Worm (Caenorhabditis elegans) whole organism, L4 larva: ENCODE measurements around the gene unc-10.
A peak's percentile ranks its signal among the peaks of the same experiment; 100 is the strongest.

Experiments used
- D1046.2 ChIP-seq: fragments of 200-800 bp; sonication (Bioruptor generic); IDR thresholded peaks from 2 replicates; pipeline ENCODE4 v1.3.6; 2022; ENCODE audit warnings: missing genetic modification characterization, missing compliant biosample characterization
- F10B5.3 ChIP-seq: sonication (generic microtip); optimal IDR thresholded peaks from 2 replicates; lab custom pipeline; 2016; ENCODE audit warnings: mild to moderate bottlenecking, missing genetic modification characterization, missing compliant biosample characterization
- F49E8.2 ChIP-seq: sonication (generic microtip); optimal IDR thresholded peaks from 2 replicates; lab custom pipeline; 2016; ENCODE audit warnings: missing compliant biosample characterization, mild to moderate bottlenecking, missing genetic modification characterization, borderline replicate concordance
- T20F7.1 ChIP-seq: fragments of 200-800 bp; sonication (Bioruptor generic); optimal IDR thresholded peaks from 2 replicates; lab custom pipeline; 2018; ENCODE audit warnings: mild to moderate bottlenecking, missing genetic modification characterization, missing compliant biosample characterization
- T26A8.4 ChIP-seq: fragments of 200-800 bp; sonication (Bioruptor generic); IDR thresholded peaks from 2 replicates; pipeline ENCODE4 v1.3.6; 2022; ENCODE audit warnings: missing genetic modification characterization, missing compliant biosample characterization
- aha-1 ChIP-seq: fragments of 150-350 bp; peaks from one replicate; lab custom pipeline; 2014; ENCODE audit warnings: missing biosample characterization, missing genetic modification characterization
- ama-1 ChIP-seq: fragments of 150-350 bp; optimal IDR thresholded peaks from 2 replicates; lab custom pipeline; 2014; ENCODE audit warnings: inconsistent platforms, mixed read lengths
- ceh-44 ChIP-seq: fragments of 200-800 bp; sonication (Bioruptor generic); IDR thresholded peaks from 2 replicates; pipeline ENCODE4 v1.3.6; 2022; ENCODE audit warnings: missing genetic modification reagents, missing genetic modification characterization, missing compliant biosample characterization
- ceh-62 ChIP-seq: sonication (generic microtip); optimal IDR thresholded peaks from 2 replicates; lab custom pipeline; 2017; ENCODE audit warnings: missing biosample characterization, missing genetic modification characterization
- daf-16 ChIP-seq, 3 experiments: sonication (generic microtip); optimal IDR thresholded peaks; 2 replicates each; lab custom pipeline; 2016 to 2017; ENCODE audit warnings: missing genetic modification characterization in 3 of 3, missing genetic modification reagents in 3 of 3, mild to moderate bottlenecking in 2 of 3, missing compliant biosample characterization in 2 of 3, missing biosample characterization in 1 of 3, moderate library complexity in 1 of 3
- dmd-6 ChIP-seq: fragments of 200-800 bp; sonication (Bioruptor generic); IDR thresholded peaks from 2 replicates; pipeline ENCODE4 v1.3.6; 2022; ENCODE audit warnings: missing genetic modification reagents, missing genetic modification characterization, missing compliant biosample characterization
- dmd-9 ChIP-seq: fragments of 200-800 bp; sonication (Bioruptor generic); IDR thresholded peaks from 2 replicates; pipeline ENCODE4 v1.3.6; 2022; ENCODE audit warnings: missing genetic modification reagents, missing genetic modification characterization, missing compliant biosample characterization
- dpl-1 ChIP-seq: fragments of 150-350 bp; optimal IDR thresholded peaks from 2 replicates; lab custom pipeline; 2014; ENCODE audit warnings: missing biosample characterization, missing genetic modification reagents, missing genetic modification characterization
- dve-1 ChIP-seq: sonication (generic microtip); optimal IDR thresholded peaks from 2 replicates; lab custom pipeline; 2017; ENCODE audit warnings: antibody characterized with exemption, mild to moderate bottlenecking, missing genetic modification characterization, missing compliant biosample characterization; ENCODE audit not compliant: insufficient read depth
- egl-27 ChIP-seq: sonication (generic microtip); optimal IDR thresholded peaks from 3 replicates; lab custom pipeline; 2017; ENCODE audit warnings: missing biosample characterization, missing genetic modification reagents, missing genetic modification characterization
- hlh-11 ChIP-seq: fragments of 200-800 bp; sonication (Bioruptor generic); optimal IDR thresholded peaks from 2 replicates; lab custom pipeline; 2018; ENCODE audit warnings: mild to moderate bottlenecking, missing genetic modification characterization, missing compliant biosample characterization
- hlh-30 ChIP-seq: sonication (generic microtip); optimal IDR thresholded peaks from 2 replicates; lab custom pipeline; 2017; ENCODE audit warnings: antibody characterized with exemption, mild to moderate bottlenecking, missing genetic modification characterization, missing compliant biosample characterization; ENCODE audit not compliant: insufficient read depth
- lim-7 ChIP-seq: fragments of 200-800 bp; sonication (Bioruptor generic); IDR thresholded peaks from 2 replicates; pipeline ENCODE4 v1.3.6; 2022; ENCODE audit warnings: missing genetic modification characterization, missing compliant biosample characterization
- lin-13 ChIP-seq: fragments of 150-350 bp; optimal IDR thresholded peaks from 2 replicates; lab custom pipeline; 2014; ENCODE audit warnings: missing biosample characterization, missing genetic modification reagents, missing genetic modification characterization
- mdl-1 ChIP-seq, 2 experiments: fragments of 150-350 bp in 1 of 2; sonication (generic microtip) in 1 of 2; optimal IDR thresholded peaks; 2 replicates each; lab custom pipeline; 2014 to 2017; ENCODE audit warnings: missing biosample characterization in 2 of 2, missing genetic modification characterization in 2 of 2
- mdt-29 ChIP-seq: fragments of 200-800 bp; sonication (Bioruptor generic); IDR thresholded peaks from 2 replicates; pipeline ENCODE4 v1.3.6; 2022; ENCODE audit warnings: missing genetic modification reagents, missing genetic modification characterization, missing compliant biosample characterization
- mes-2 ChIP-seq: sonication (generic microtip); optimal IDR thresholded peaks from 2 replicates; lab custom pipeline; 2016; ENCODE audit warnings: missing genotype, mild to moderate bottlenecking, missing genetic modification characterization, missing compliant biosample characterization; ENCODE audit not compliant: poor library complexity, severe bottlenecking
- nhr-237 ChIP-seq: sonication (generic microtip); optimal IDR thresholded peaks from 2 replicates; lab custom pipeline; 2017; ENCODE audit warnings: missing biosample characterization, missing genetic modification characterization
- nhr-25 ChIP-seq: sonication (generic microtip); optimal IDR thresholded peaks from 2 replicates; lab custom pipeline; 2017; ENCODE audit warnings: missing genetic modification characterization, mild to moderate bottlenecking, missing compliant biosample characterization, antibody characterized with exemption, moderate library complexity, borderline replicate concordance; ENCODE audit not compliant: insufficient read depth
- nhr-28 ChIP-seq: fragments of 150-350 bp; optimal IDR thresholded peaks from 2 replicates; lab custom pipeline; 2014; ENCODE audit warnings: missing biosample characterization, missing genetic modification characterization
- nhr-41 ChIP-seq: fragments of 200-800 bp; sonication (Bioruptor generic); IDR thresholded peaks from 2 replicates; pipeline ENCODE4 v1.3.6; 2022; ENCODE audit warnings: missing genetic modification reagents, missing genetic modification characterization, missing compliant biosample characterization
- nhr-48 ChIP-seq: sonication (generic microtip); optimal IDR thresholded peaks from 2 replicates; lab custom pipeline; 2016; ENCODE audit warnings: mild to moderate bottlenecking, missing genetic modification characterization, missing compliant biosample characterization
- pqm-1 ChIP-seq: sonication (generic microtip); optimal IDR thresholded peaks from 2 replicates; lab custom pipeline; 2017; ENCODE audit warnings: missing biosample characterization, missing genetic modification characterization
- saeg-2 ChIP-seq: fragments of 200-800 bp; sonication (Bioruptor generic); IDR thresholded peaks from 2 replicates; pipeline ENCODE4 v1.3.6; 2022; ENCODE audit warnings: missing genetic modification reagents, missing genetic modification characterization, missing compliant biosample characterization
- set-16 ChIP-seq: fragments of 200-800 bp; sonication (Bioruptor generic); IDR thresholded peaks from 2 replicates; pipeline ENCODE4 v1.3.6; 2022; ENCODE audit warnings: missing genetic modification reagents, missing genetic modification characterization, missing compliant biosample characterization
- unc-62 ChIP-seq, 3 experiments: fragments of 150-350 bp in 1 of 3; sonication (generic microtip); optimal IDR thresholded peaks in 2 of 3; peaks in 1 of 3; 1 replicate in 1 of 3; 2 replicates in 2 of 3; lab custom pipeline; 2014 to 2017; ENCODE audit warnings: missing biosample characterization in 3 of 3, missing genetic modification characterization in 3 of 3, missing genetic modification reagents in 3 of 3, missing genotype in 1 of 3
- ztf-7 ChIP-seq: fragments of 150-350 bp; optimal IDR thresholded peaks from 2 replicates; lab custom pipeline; 2014; ENCODE audit warnings: missing biosample characterization, missing genetic modification characterization

The unc-10 gene

DNA sequence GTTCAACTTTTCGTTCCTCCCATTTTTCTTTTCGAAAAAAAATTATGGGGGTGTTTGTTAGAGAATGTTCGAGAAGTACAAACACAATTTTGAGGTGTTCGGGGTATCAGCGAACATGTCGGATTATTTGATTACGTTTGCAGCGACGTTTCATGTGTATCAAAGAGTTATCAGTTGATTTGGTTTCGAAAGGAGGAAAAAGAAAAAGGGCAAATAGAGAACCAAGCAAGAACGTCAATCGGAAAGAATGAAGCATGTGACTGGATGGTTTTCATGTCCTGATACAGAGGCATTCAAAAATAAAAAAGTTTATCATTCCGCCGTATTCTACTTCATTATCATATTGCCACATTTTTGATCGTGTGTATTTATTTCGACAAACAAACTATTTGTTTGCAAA, 35.4 kb downstream of the unc-10 start (continued):
- TF ChIP-seq D1046.2 (GFP tag; lab: Robert Waterston, UW), result no peak
- TF ChIP-seq nhr-41, result no peak

DNA sequence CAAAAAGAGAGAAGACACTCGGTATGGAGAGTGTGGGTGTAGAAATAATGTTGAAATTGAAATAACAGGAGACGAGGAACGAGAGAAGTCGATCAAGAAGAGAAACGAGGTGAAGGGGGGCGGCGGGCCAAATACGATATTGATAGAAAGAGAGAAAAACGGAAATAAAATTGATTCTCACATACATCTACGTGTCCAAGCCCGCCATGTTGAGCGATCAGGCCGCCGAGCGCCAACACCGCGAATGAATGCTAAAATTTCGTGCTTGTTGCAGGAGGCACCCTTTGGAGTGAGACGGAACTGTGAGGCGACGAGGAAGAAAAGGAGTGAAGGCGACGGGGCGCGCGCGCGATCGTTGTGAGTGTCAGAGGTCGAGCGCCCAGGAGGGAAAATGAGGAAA, 37.2 kb downstream of the unc-10 start, which contains the start of gene F46H5.7:
Gene F46H5.7, minus strand, starts transcription at position 106 of the 400 bp plus-strand sequence.
- peak; percentile 25 for TF ChIP-seq nhr-28 (tag; lab: Kevin White, UChicago)
- no peak for TF ChIP-seq F49E8.2 (tag; lab: Kevin White, UChicago)
- TF ChIP-seq set-16, result peak; percentile 77
- TF ChIP-seq pqm-1 (tag; lab: Kevin White, UChicago), result peak; percentile 50
- peak; percentile 10 for TF ChIP-seq ama-1 (lab: Kevin White, UChicago)
- no peak for TF ChIP-seq ceh-62 (tag; lab: Kevin White, UChicago)
- TF ChIP-seq dpl-1 (GFP tag; lab: Kevin White, UChicago), result no peak
- peak; percentile 12 for TF ChIP-seq nhr-48 (tag; lab: Kevin White, UChicago)
- TF ChIP-seq mes-2 (tag; lab: Kevin White, UChicago), result no peak
- no peak for TF ChIP-seq daf-16 (GFP tag; optimal IDR thresholded peaks at IDR 0.05; lab: Kevin White, UChicago)
- TF ChIP-seq daf-16 (tag; optimal IDR thresholded peaks at IDR 0.05; lab: Kevin White, UChicago), result peak; percentile 36
- 0 out of 2 replicates have a peak, but pooled peaks have one; percentile 25 for TF ChIP-seq lim-7
- peak; percentile 33; the same call in 1 of the 2 replicates for TF ChIP-seq mdt-29 (GFP tag; lab: Robert Waterston, UW)
- TF ChIP-seq nhr-25 (tag; lab: Kevin White, UChicago), result peak; percentile 31
- TF ChIP-seq dmd-6, result peak; percentile 43; the same call in 1 of the 2 replicates
- TF ChIP-seq hlh-11 (tag; lab: Kevin White, UChicago), result peak; percentile 50
- TF ChIP-seq, all 104 proteins: peak for 11

DNA sequence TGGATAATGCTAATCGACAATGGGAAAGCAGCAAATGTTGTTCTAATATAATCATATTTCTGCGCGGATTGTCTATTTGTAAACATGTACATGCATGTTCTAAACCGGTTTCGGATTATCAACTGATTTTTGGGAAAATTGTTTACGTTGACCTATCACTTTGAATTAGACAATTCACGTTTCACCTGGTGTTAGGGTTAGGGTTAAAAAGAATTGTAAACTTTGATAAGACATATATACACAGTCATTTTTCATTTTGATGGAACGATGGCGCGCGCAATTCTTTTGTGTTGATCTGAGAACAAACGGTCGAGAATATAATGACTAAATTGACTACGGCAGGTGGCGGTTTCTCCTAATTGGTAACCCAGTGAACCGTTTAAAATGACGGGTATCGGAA, 38.0 kb downstream of the unc-10 start:
- TF ChIP-seq mdl-1 (tag; optimal IDR thresholded peaks at IDR 0.05; lab: Kevin White, UChicago) (peak in 1 of 2 experiments; percentile 0), daf-16 (GFP tag; optimal IDR thresholded peaks at IDR 0.05; lab: Kevin White, UChicago) (no peak), daf-16 (tag; optimal IDR thresholded peaks at IDR 0.05; lab: Kevin White, UChicago) (peak; percentile 69), ceh-44 (GFP tag; lab: Robert Waterston, UW) (no peak), ztf-7 (no peak), dve-1 (peak; percentile 12), dmd-9 (GFP tag; lab: Robert Waterston, UW) (no peak), hlh-30 (tag; lab: Kevin White, UChicago) (peak; percentile 29), nhr-237 (tag; lab: Kevin White, UChicago) (no peak), nhr-28 (tag; lab: Kevin White, UChicago) (peak; percentile 17), nhr-48 (tag; lab: Kevin White, UChicago) (no peak), aha-1 (tag; lab: Kevin White, UChicago) (peak; percentile 71), T20F7.1 (GFP tag; lab: Kevin White, UChicago) (peak; percentile 12)

DNA sequence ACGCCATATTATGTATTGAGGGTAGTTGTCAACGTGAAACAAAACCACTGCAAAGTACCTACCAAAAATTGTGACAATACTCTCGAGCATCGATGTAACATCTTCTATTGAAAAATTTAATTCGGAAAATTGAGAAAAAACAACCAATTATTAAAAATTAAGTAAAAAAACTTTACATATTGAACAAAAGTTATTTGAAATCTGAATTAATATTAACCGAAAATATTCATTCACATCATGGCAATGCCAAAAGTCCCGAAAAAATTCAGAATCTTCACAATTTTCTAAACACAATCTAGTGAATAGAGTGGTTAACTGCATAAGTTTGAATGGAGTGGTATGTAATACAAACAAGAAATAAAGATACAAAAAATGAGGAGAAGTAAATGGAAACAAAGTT, 41.6 kb downstream of the unc-10 start, which contains the start of gene F46H5.3:
Gene F46H5.3, minus strand, starts transcription at position 101 of the 400 bp plus-strand sequence.
- no peak for TF ChIP-seq T26A8.4
- no peak for TF ChIP-seq F10B5.3
- TF ChIP-seq lin-13 (GFP tag; lab: Kevin White, UChicago), result no peak
- TF ChIP-seq egl-27, result no peak
- no peak for TF ChIP-seq saeg-2 (GFP tag; lab: Robert Waterston, UW)
- peak in 1 of 2 experiments; percentile 21 for TF ChIP-seq unc-62 (GFP tag; optimal IDR thresholded peaks at IDR 0.05 in 1 of 2; lab: Kevin White, UChicago)
- TF ChIP-seq unc-62 (tag; optimal IDR thresholded peaks at IDR 0.05; lab: Kevin White, UChicago), result no peak
